Worm (Caenorhabditis elegans) whole organism, L4 larva: ENCODE results near the gene nlp-13.
"Not testable (repeated sequence)": the region's sequence is repeated elsewhere in the genome, so short reads cannot be mapped to it uniquely, and the experiment has no call there.

Experiments used
- T20F7.1 ChIP-seq: fragments of 200-800 bp; sonication (Bioruptor generic); optimal IDR thresholded peaks from 2 replicates; lab custom pipeline; 2018; ENCODE audit warnings: mild to moderate bottlenecking, missing genetic modification characterization, missing compliant biosample characterization
- ZK546.5 ChIP-seq, 2 experiments: sonication (generic microtip); optimal IDR thresholded peaks; 2 replicates each; lab custom pipeline; 2017; ENCODE audit warnings: missing biosample characterization in 2 of 2, missing genetic modification characterization in 2 of 2
- daf-19 ChIP-seq: fragments of 200-800 bp; sonication (Bioruptor generic); conservative IDR thresholded peaks from 2 replicates; pipeline ENCODE4 v1.3.6; 2022; ENCODE audit warnings: missing genetic modification characterization, missing compliant biosample characterization
- dmd-8 ChIP-seq: fragments of 200-800 bp; sonication (Bioruptor generic); IDR thresholded peaks from 2 replicates; pipeline ENCODE4 v1.3.6; 2022; ENCODE audit warnings: missing genetic modification characterization, missing compliant biosample characterization
- fkh-10 ChIP-seq: fragments of 150-350 bp; optimal IDR thresholded peaks from 2 replicates; lab custom pipeline; 2014; ENCODE audit warnings: missing biosample characterization, missing genetic modification reagents, missing genetic modification characterization
- lsy-2 ChIP-seq, 2 experiments: fragments of 150-350 bp in 1 of 2; sonication (generic microtip) in 1 of 2; optimal IDR thresholded peaks; 2 replicates each; lab custom pipeline; 2014 to 2017; ENCODE audit warnings: missing biosample characterization in 2 of 2, missing genetic modification characterization in 2 of 2
- mdl-1 ChIP-seq, 2 experiments: fragments of 150-350 bp in 1 of 2; sonication (generic microtip) in 1 of 2; optimal IDR thresholded peaks; 2 replicates each; lab custom pipeline; 2014 to 2017; ENCODE audit warnings: missing biosample characterization in 2 of 2, missing genetic modification characterization in 2 of 2
- mxl-2 ChIP-seq: fragments of 200-800 bp; sonication (Bioruptor generic); conservative IDR thresholded peaks from 2 replicates; pipeline ENCODE4 v1.3.6; 2022; ENCODE audit warnings: missing genetic modification reagents, missing genetic modification characterization, missing compliant biosample characterization
- nhr-76 ChIP-seq: fragments of 150-350 bp; optimal IDR thresholded peaks from 2 replicates; lab custom pipeline; 2014; ENCODE audit warnings: missing biosample characterization, missing genetic modification characterization
- spr-3 ChIP-seq: fragments of 200-800 bp; sonication (Bioruptor generic); optimal IDR thresholded peaks from 2 replicates; lab custom pipeline; 2018; ENCODE audit warnings: mild to moderate bottlenecking, missing genetic modification characterization, missing compliant biosample characterization
- vab-7 ChIP-seq: fragments of 200-800 bp; sonication (Bioruptor generic); IDR thresholded peaks from 2 replicates; pipeline ENCODE4 v1.3.6; 2022; ENCODE audit warnings: missing genetic modification reagents, missing genetic modification characterization, missing compliant biosample characterization
- ztf-7 ChIP-seq: fragments of 150-350 bp; optimal IDR thresholded peaks from 2 replicates; lab custom pipeline; 2014; ENCODE audit warnings: missing biosample characterization, missing genetic modification characterization

ce11 chrV:4284737-4285136 lies 48.5 kb downstream of the nlp-13 start, which contains the start of gene srt-19:
- not testable (repeated sequence) for TF ChIP-seq ztf-7 (tag; lab: Kevin White, UChicago); mxl-2 (GFP tag; lab: Robert Waterston, UW); fkh-10 (GFP tag; lab: Kevin White, UChicago); T20F7.1; mdl-1 (tag; optimal IDR thresholded peaks at IDR 0.05; lab: Kevin White, UChicago); ZK546.5 (tag; optimal IDR thresholded peaks at IDR 0.05; lab: Kevin White, UChicago); spr-3 (GFP tag; lab: Kevin White, UChicago); vab-7 (GFP tag; lab: Robert Waterston, UW); daf-19 (GFP tag; lab: Robert Waterston, UW); dmd-8 (GFP tag; lab: Robert Waterston, UW); lsy-2 (tag; optimal IDR thresholded peaks at IDR 0.05; lab: Kevin White, UChicago); nhr-76 (tag; lab: Kevin White, UChicago)
